Worm (Caenorhabditis elegans): ENCODE data around the gene F33D4.6.

ce11 chrIV:7712252-7712651 lies 5.6 kb downstream of the F33D4.6 start:
- TF ChIP-seq daf-12 (tag; optimal IDR thresholded peaks at IDR 0.05) (no peak), aha-1 (tag) (peak; percentile 93), nhr-25 (tag; optimal IDR thresholded peaks at IDR 0.05; ENCODE audit: borderline replicate concordance, insufficient read depth) (no peak), dmd-8 (GFP tag; IDR thresholded peaks at IDR 0.05) (no peak)
